Worm (Caenorhabditis elegans): ENCODE measurements around the gene alp-1.

Gene alp-1

DNA sequence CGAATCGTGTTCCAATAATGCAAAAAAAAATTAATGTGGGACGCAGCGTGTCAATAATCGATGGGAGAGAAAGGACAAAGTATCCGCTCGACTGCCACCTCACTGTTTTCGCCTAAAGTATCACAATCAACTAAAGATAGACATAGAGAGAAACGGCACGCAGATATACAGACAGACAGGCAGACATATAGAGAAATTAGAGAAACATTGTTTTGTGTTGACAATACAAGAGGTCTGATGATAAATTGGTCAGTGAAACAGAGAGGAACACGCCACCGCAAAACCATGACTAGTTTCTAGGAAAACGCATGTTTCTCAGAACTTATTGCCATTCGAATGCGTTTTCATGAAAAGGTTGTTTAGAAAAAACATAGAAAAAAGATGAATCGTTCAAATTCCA lies 21.7 kb upstream of the alp-1 start, which contains the start of gene T28C6.8 (continued):
- TF ChIP-seq ceh-28 (tag; optimal IDR thresholded peaks at IDR 0.05) (no peak), hmg-1.1 (GFP tag; IDR thresholded peaks at IDR 0.05) (0 out of 2 replicates have a peak, but pooled peaks have one; percentile 46), sdz-12 (GFP tag; optimal IDR thresholded peaks at IDR 0.05) (no peak), egl-43 (GFP tag; IDR thresholded peaks at IDR 0.05) (no peak), gei-8 (GFP tag; optimal IDR thresholded peaks at IDR 0.05) (no peak), nhr-77 (tag; optimal IDR thresholded peaks at IDR 0.05) (peak; percentile 77), saeg-2 (GFP tag; IDR thresholded peaks at IDR 0.05) (no peak), ZK546.5 (tag; optimal IDR thresholded peaks at IDR 0.05) (no peak), ces-1 (GFP tag; optimal IDR thresholded peaks at IDR 0.05) (no peak), nhr-11 (tag; optimal IDR thresholded peaks at IDR 0.05) (peak; percentile 64), lir-3 (tag; optimal IDR thresholded peaks at IDR 0.05) (no peak), F44E2.7 (GFP tag; IDR thresholded peaks at IDR 0.05) (no peak), nhr-48 (tag; optimal IDR thresholded peaks at IDR 0.05) (no peak), ztf-7 (tag; optimal IDR thresholded peaks at IDR 0.05) (no peak), attf-4 (tag; optimal IDR thresholded peaks at IDR 0.05) (no peak), mes-2 (tag; optimal IDR thresholded peaks at IDR 0.05; ENCODE audit: poor library complexity, severe bottlenecking) (peak; percentile 29), ceh-62 (tag; optimal IDR thresholded peaks at IDR 0.05) (no peak), Y48G9A.11 (GFP tag; IDR thresholded peaks at IDR 0.05) (no peak), dpl-1 (GFP tag; optimal IDR thresholded peaks at IDR 0.05) (peak; percentile 26), nhr-111 (GFP tag; optimal IDR thresholded peaks at IDR 0.05) (no peak), nhr-76 (tag; optimal IDR thresholded peaks at IDR 0.05) (no peak), mep-1 (tag; optimal IDR thresholded peaks at IDR 0.05) (peak; percentile 23), vab-7 (GFP tag; IDR thresholded peaks at IDR 0.05) (no peak), skn-1 (tag; optimal IDR thresholded peaks at IDR 0.05) (no peak), nhr-41 (GFP tag; IDR thresholded peaks at IDR 0.05) (no peak), fos-1 (tag; optimal IDR thresholded peaks at IDR 0.05) (no peak), madf-5 (GFP tag; IDR thresholded peaks at IDR 0.05) (no peak), zip-11 (GFP tag; IDR thresholded peaks at IDR 0.05) (no peak), lsy-2 (tag; optimal IDR thresholded peaks at IDR 0.05) (peak in 1 of 2 experiments; percentile 39), madf-9 (GFP tag; conservative IDR thresholded peaks at IDR 0.05) (no peak), dmd-6 (GFP tag; IDR thresholded peaks at IDR 0.05) (peak; percentile 46), zfp-2 (tag; optimal IDR thresholded peaks at IDR 0.05) (no peak), daf-19 (GFP tag; conservative IDR thresholded peaks at IDR 0.05) (no peak), snpc-1.2 (GFP tag; IDR thresholded peaks at IDR 0.05) (no peak), nhr-42 (GFP tag; IDR thresholded peaks at IDR 0.05) (no peak), mdt-29 (GFP tag; IDR thresholded peaks at IDR 0.05) (no peak), unc-62 (GFP tag; optimal IDR thresholded peaks at IDR 0.05 in 1 of 2) (no peak), unc-62 (tag; optimal IDR thresholded peaks at IDR 0.05) (no peak), lin-38 (GFP tag; IDR thresholded peaks at IDR 0.05) (no peak), nhr-25 (tag; optimal IDR thresholded peaks at IDR 0.05; ENCODE audit: borderline replicate concordance, insufficient read depth) (no peak), daf-12 (tag; optimal IDR thresholded peaks at IDR 0.05) (no peak), Y75B8A.6 (GFP tag; IDR thresholded peaks at IDR 0.05) (no peak), dve-1 (tag; optimal IDR thresholded peaks at IDR 0.05; ENCODE audit: insufficient read depth) (peak; percentile 43), hif-1 (tag; optimal IDR thresholded peaks at IDR 0.05) (no peak), hlh-11 (tag; optimal IDR thresholded peaks at IDR 0.05) (peak; percentile 84), spr-1 (tag; optimal IDR thresholded peaks at IDR 0.05) (no peak), jun-1 (tag; optimal IDR thresholded peaks at IDR 0.05) (no peak), nhr-28 (tag; optimal IDR thresholded peaks at IDR 0.05) (peak; percentile 88), pha-4 (GFP tag; IDR thresholded peaks at IDR 0.05) (no peak), pha-4 (tag; optimal IDR thresholded peaks at IDR 0.05) (no peak), zfp-3 (GFP tag; conservative IDR thresholded peaks at IDR 0.05) (no peak), D1046.2 (GFP tag; IDR thresholded peaks at IDR 0.05) (no peak)

Measured in whole organism, L4 larva.